Fruit fly (Drosophila melanogaster): Measurements from ENCODE around the gene CG42857.

Gene CG42857

DNA sequence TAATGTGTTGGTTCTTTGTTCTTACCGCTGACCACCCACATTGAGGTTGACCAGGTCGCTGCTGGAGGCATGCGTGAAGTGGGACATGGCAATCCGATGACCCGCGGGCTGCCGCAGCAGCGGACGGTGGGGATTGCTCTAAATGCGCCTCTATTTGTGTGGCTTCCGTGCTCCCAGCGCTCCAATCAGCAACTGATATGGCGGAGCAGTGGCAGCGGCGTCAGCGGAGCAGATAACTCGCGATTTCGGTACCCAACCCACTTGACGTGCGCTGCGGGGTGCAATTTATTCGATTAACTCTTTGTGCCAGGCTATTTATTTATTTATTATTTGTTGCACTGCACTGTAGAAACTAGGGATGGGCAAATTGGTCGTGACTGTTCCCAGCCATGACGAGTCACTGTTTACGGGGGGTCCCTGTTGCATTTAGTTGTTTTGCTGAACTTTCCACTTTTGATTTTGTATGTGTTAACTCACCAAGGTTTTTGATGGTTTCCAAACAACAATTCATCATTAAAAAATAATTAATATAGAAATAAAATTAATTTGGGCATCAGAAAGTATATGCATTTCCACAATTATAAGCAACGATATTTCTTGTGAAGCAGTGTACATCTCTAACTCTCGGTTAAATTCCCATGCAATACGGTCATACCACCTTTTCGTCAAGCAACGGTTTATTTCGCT is 20.2 kb downstream of the CG42857 start, which contains the start of the genes CG9467 and CG8526 (continued):
- TF ChIP-seq Asciz (GFP tag; optimal IDR thresholded peaks at IDR 0.05) (no peak), CG6175 (GFP tag; IDR thresholded peaks at IDR 0.05) (no peak), Doc3 (GFP tag; IDR thresholded peaks at IDR 0.05; ENCODE audit: partially characterized antibody) (peak; percentile 74), Mes4 (GFP tag; optimal IDR thresholded peaks at IDR 0.05) (no peak), Usf (GFP tag; optimal IDR thresholded peaks at IDR 0.05) (peak; percentile 49), Side (GFP tag; optimal IDR thresholded peaks at IDR 0.05) (no peak), dimm (GFP tag; IDR thresholded peaks at IDR 0.05) (no peak), CG4730 (GFP tag; IDR thresholded peaks at IDR 0.05) (0 out of 2 replicates have a peak, but pooled peaks have one; percentile 6), zfh1 (GFP tag; IDR thresholded peaks at IDR 0.05) (peak; percentile 55; the same call in 2 of the 3 replicates), org-1 (GFP tag; optimal IDR thresholded peaks at IDR 0.05) (no peak), CG8388 (GFP tag; optimal IDR thresholded peaks at IDR 0.05) (peak; percentile 68), Dfd (GFP tag; optimal IDR thresholded peaks at IDR 0.05) (no peak), E2f2 (GFP tag; IDR thresholded peaks at IDR 0.05) (peak; percentile 82), CG17385 (GFP tag; optimal IDR thresholded peaks at IDR 0.05) (no peak), CG10462 (GFP tag; optimal IDR thresholded peaks at IDR 0.05) (peak; percentile 84), CG3065 (GFP tag; optimal IDR thresholded peaks at IDR 0.05) (peak; percentile 37), CG4820 (GFP tag; optimal IDR thresholded peaks at IDR 0.05) (peak; percentile 67), CG14050 (GFP tag; IDR thresholded peaks at IDR 0.05) (no peak), Rx (GFP tag; IDR thresholded peaks at IDR 0.05) (no peak), CG13894 (tag; optimal IDR thresholded peaks at IDR 0.05) (no peak), BtbVII (GFP tag; optimal IDR thresholded peaks at IDR 0.05) (no peak), CG1832 (GFP tag; optimal IDR thresholded peaks at IDR 0.05) (no peak), crol (GFP tag; IDR thresholded peaks at IDR 0.05) (peak; percentile 24; the same call in 1 of the 2 replicates), Hand (GFP tag; optimal IDR thresholded peaks at IDR 0.05) (no peak), Poxn (GFP tag; IDR thresholded peaks at IDR 0.05) (no peak), bbx (GFP tag; IDR thresholded peaks at IDR 0.05; ENCODE audit: partially characterized antibody) (peak; percentile 32; the same call in 1 of the 2 replicates), CoRest (tag; optimal IDR thresholded peaks at IDR 0.05) (peak; percentile 89), HmgD (GFP tag; optimal IDR thresholded peaks at IDR 0.05) (no peak), Rfx (GFP tag; IDR thresholded peaks at IDR 0.05) (peak; percentile 68; the same call in 1 of the 2 replicates), inv (GFP tag; IDR thresholded peaks at IDR 0.05; ENCODE audit: partially characterized antibody) (peak; percentile 73), jumu (GFP tag; optimal IDR thresholded peaks at IDR 0.05) (no peak), ash1 (GFP tag; optimal IDR thresholded peaks at IDR 0.05) (no peak), NK7.1 (GFP tag; optimal IDR thresholded peaks at IDR 0.05) (no peak), CG31365 (tag; optimal IDR thresholded peaks at IDR 0.05) (no peak), pnt (GFP tag; optimal IDR thresholded peaks at IDR 0.05) (no peak), Dip3 (GFP tag; optimal IDR thresholded peaks at IDR 0.05) (peak; percentile 15), CG7963 (GFP tag; IDR thresholded peaks at IDR 0.05; ENCODE audit: partially characterized antibody) (peak; percentile 49; the same call in 2 of the 3 replicates), CG11560 (tag; IDR thresholded peaks at IDR 0.05) (0 out of 3 replicates have a peak, but pooled peaks have one; percentile 43), CG10431 (GFP tag; optimal IDR thresholded peaks at IDR 0.05) (no peak), knrl (GFP tag; IDR thresholded peaks at IDR 0.05; ENCODE audit: partially characterized antibody) (peak; percentile 89), z (GFP tag; IDR thresholded peaks at IDR 0.05) (no peak), ac (GFP tag; optimal IDR thresholded peaks at IDR 0.05) (no peak), CG1603 (tag; optimal IDR thresholded peaks at IDR 0.05) (no peak), Deaf1 (tag; optimal IDR thresholded peaks at IDR 0.05) (no peak), CG12155 (GFP tag; optimal IDR thresholded peaks at IDR 0.05) (peak; percentile 59), CG3847 (GFP tag; IDR thresholded peaks at IDR 0.05) (peak; percentile 77), CG10366 (GFP tag; IDR thresholded peaks at IDR 0.05) (peak; percentile 54; the same call in 1 of the 2 replicates), Sin3A (optimal IDR thresholded peaks at IDR 0.05) (peak; percentile 59), zen2 (GFP tag; IDR thresholded peaks at IDR 0.05; ENCODE audit: partially characterized antibody) (no peak; the same call in 2 of the 3 replicates), kah (GFP tag; optimal IDR thresholded peaks at IDR 0.05) (no peak)

Measured in whole organism, embryonic.